Fruit fly (Drosophila melanogaster): ENCODE results near the gene SmB.

The SmB gene

dm6 chr2L:10381890-10382450, 44.5 kb downstream of the SmB start, which contains the start of gene CG5096 (continued):
- TF ChIP-seq Ravus (GFP tag; IDR thresholded peaks at IDR 0.05), result peak; percentile 60
- no peak for TF ChIP-seq abd-A (tag; optimal IDR thresholded peaks at IDR 0.05)
- peak; percentile 78 for TF ChIP-seq Xbp1 (GFP tag; optimal IDR thresholded peaks at IDR 0.05)
- no peak for TF ChIP-seq crol (GFP tag; IDR thresholded peaks at IDR 0.05)
- peak in 1 of 2 experiments; percentile 12 for TF ChIP-seq insv (GFP tag; optimal IDR thresholded peaks at IDR 0.05)
- peak; percentile 58 to 93 for TF ChIP-seq Hr51 (GFP tag; optimal IDR thresholded peaks at IDR 0.05)
- TF ChIP-seq ac (GFP tag; optimal IDR thresholded peaks at IDR 0.05), result no peak
- peak; percentile 91 for TF ChIP-seq mirr (GFP tag; optimal IDR thresholded peaks at IDR 0.05)
- peak; percentile 89 for TF ChIP-seq Ada2b (GFP tag; IDR thresholded peaks at IDR 0.05)
- peak; percentile 88 for TF ChIP-seq E2f1 (GFP tag; IDR thresholded peaks at IDR 0.05)
- TF ChIP-seq Dref (GFP tag; IDR thresholded peaks at IDR 0.05), result no peak
- TF ChIP-seq D19B (GFP tag; optimal IDR thresholded peaks at IDR 0.05), result peak; percentile 81
- no peak; the same call in 1 of the 2 replicates for TF ChIP-seq CG8765 (GFP tag; IDR thresholded peaks at IDR 0.05)
- peak; percentile 93 for TF ChIP-seq CG13424 (tag; optimal IDR thresholded peaks at IDR 0.05)
- TF ChIP-seq seq (GFP tag; IDR thresholded peaks at IDR 0.05), result peak; percentile 89
- peak; percentile 68 for TF ChIP-seq CG18764 (GFP tag; optimal IDR thresholded peaks at IDR 0.05)
- peak; percentile 67 for TF ChIP-seq maf-S (GFP tag; optimal IDR thresholded peaks at IDR 0.05)
- peak; percentile 87 for TF ChIP-seq CG11456 (GFP tag; IDR thresholded peaks at IDR 0.05)
- peak; percentile 91 for TF ChIP-seq Sox102F (GFP tag; optimal IDR thresholded peaks at IDR 0.05)
- TF ChIP-seq Mrtf (GFP tag; IDR thresholded peaks at IDR 0.05), result no peak; the same call in 2 of the 3 replicates
- TF ChIP-seq CG12219 (GFP tag; optimal IDR thresholded peaks at IDR 0.05), result peak; percentile 89
- peak; percentile 69 for TF ChIP-seq eyg (GFP tag; optimal IDR thresholded peaks at IDR 0.05)
- peak; percentile 53 for TF ChIP-seq pum (GFP tag; optimal IDR thresholded peaks at IDR 0.05)
- peak; percentile 78 for TF ChIP-seq al (GFP tag; IDR thresholded peaks at IDR 0.05)
- TF ChIP-seq inv (GFP tag; IDR thresholded peaks at IDR 0.05; ENCODE audit: partially characterized antibody), result no peak
- peak; percentile 79; the same call in 1 of the 2 replicates for TF ChIP-seq MBD-R2 (GFP tag; IDR thresholded peaks at IDR 0.05)
- TF ChIP-seq peb (GFP tag; IDR thresholded peaks at IDR 0.05), result peak; percentile 42; the same call in 1 of the 2 replicates
- peak; percentile 94 for TF ChIP-seq Dek (tag; optimal IDR thresholded peaks at IDR 0.05)
- TF ChIP-seq Antp (GFP tag; optimal IDR thresholded peaks at IDR 0.05), result peak; percentile 48
- TF ChIP-seq CG12236 (GFP tag; optimal IDR thresholded peaks at IDR 0.05), result peak; percentile 49
- no peak for TF ChIP-seq fru (optimal IDR thresholded peaks at IDR 0.05)
- TF ChIP-seq stc (GFP tag; IDR thresholded peaks at IDR 0.05), result peak; percentile 86
- TF ChIP-seq Hr78 (GFP tag; optimal IDR thresholded peaks at IDR 0.05), result no peak
- no peak for TF ChIP-seq nom (GFP tag; optimal IDR thresholded peaks at IDR 0.05)
- TF ChIP-seq CG7271 (tag; optimal IDR thresholded peaks at IDR 0.05), result no peak
- TF ChIP-seq CG11085 (GFP tag; IDR thresholded peaks at IDR 0.05), result peak; percentile 83
- no peak for TF ChIP-seq CG7745 (tag; optimal IDR thresholded peaks at IDR 0.05)
- no peak for TF ChIP-seq Lpt (GFP tag; optimal IDR thresholded peaks at IDR 0.05)
- TF ChIP-seq CG13296 (GFP tag; optimal IDR thresholded peaks at IDR 0.05), result peak; percentile 94
- TF ChIP-seq grn (GFP tag; optimal IDR thresholded peaks at IDR 0.05), result peak; percentile 97
- TF ChIP-seq usp (GFP tag; optimal IDR thresholded peaks at IDR 0.05), result no peak
- peak in 1 of 2 experiments; percentile 90 for TF ChIP-seq bsh (GFP tag; optimal IDR thresholded peaks at IDR 0.05)
- TF ChIP-seq unc-4 (GFP tag; IDR thresholded peaks at IDR 0.05; ENCODE audit: partially characterized antibody), result no peak
- peak; percentile 80 for TF ChIP-seq CG10267 (tag; optimal IDR thresholded peaks at IDR 0.05)
- TF ChIP-seq HLH54F (GFP tag; optimal IDR thresholded peaks at IDR 0.05), result peak; percentile 76
- TF ChIP-seq Kr (GFP tag; optimal IDR thresholded peaks at IDR 0.05), result no peak
- peak; percentile 45 for TF ChIP-seq CG33213 (GFP tag; optimal IDR thresholded peaks at IDR 0.05)
- peak; percentile 89 for TF ChIP-seq CG6689 (GFP tag; IDR thresholded peaks at IDR 0.05)
- peak; percentile 83 for TF ChIP-seq CG34376 (GFP tag; optimal IDR thresholded peaks at IDR 0.05)
- peak; percentile 89 for TF ChIP-seq Ptx1 (GFP tag; IDR thresholded peaks at IDR 0.05)
- TF ChIP-seq CG11695 (GFP tag; IDR thresholded peaks at IDR 0.05), result peak; percentile 93
